Worm (Caenorhabditis elegans) whole organism, L4/young adult: ENCODE results near the gene K03H1.7.

Experiments
- W03F9.2 ChIP-seq: fragments of 150-350 bp; optimal IDR thresholded peaks from 2 replicates; lab custom pipeline; 2014; ENCODE audit warnings: missing biosample characterization, missing genetic modification characterization
- dao-5 ChIP-seq: sonication (generic microtip); optimal IDR thresholded peaks from 2 replicates; lab custom pipeline; 2016; ENCODE audit warnings: missing genotype, missing genetic modification characterization, moderate library complexity, missing compliant biosample characterization
- him-1 ChIP-seq: sonication (generic microtip); optimal IDR thresholded peaks from 2 replicates; lab custom pipeline; 2016; ENCODE audit warnings: missing genotype, missing genetic modification reagents, missing genetic modification characterization, missing compliant biosample characterization

K03H1.7 gene

DNA sequence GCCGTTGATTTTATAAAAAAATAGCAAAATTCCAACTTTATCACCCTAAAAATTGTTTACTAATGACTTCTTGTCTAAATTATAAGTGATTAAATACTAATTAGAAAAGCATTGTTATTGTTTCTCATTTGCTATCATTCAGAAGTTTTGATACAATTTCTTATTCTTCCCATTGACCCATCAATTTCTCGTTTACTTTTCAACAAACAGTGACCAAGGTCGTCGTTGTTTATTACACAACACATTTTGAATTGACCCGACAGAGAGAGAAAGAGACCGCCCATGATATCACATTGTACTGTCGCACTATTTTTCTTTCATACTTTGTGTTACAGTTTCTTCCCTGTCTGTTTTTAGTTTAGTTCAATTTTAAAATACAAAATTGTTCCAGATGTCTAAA lies 19.8 kb upstream of the K03H1.7 start, which contains the start of gene ttr-2:
Gene ttr-2, plus strand, starts transcription at position 392 of the 400 bp plus-strand sequence.
- TF ChIP-seq him-1 (tag; lab: Kevin White, UChicago) = no peak
- no peak for TF ChIP-seq W03F9.2 (tag; lab: Kevin White, UChicago)
- no peak for TF ChIP-seq dao-5 (tag; lab: Kevin White, UChicago)

DNA sequence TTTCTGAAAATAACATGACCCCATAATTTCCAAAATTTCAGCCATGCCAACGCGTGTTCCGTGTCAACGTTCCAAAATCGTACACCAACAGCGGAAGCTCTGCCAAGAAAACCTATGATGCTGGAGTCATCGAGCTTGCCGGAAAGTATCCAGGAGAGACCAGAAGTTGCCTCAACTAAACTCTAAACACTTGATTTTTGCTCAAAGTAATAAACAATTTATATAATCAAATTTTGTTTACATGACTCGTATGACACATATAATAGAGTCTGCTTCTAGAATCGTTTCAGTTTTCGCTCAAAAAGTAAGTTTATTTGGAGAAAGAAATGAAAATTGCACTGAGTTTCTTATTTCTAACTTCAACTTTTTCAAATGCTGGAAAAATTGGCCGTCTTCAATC lies 18.4 kb upstream of the K03H1.7 start, which contains the start of gene ttr-1:
Gene ttr-1, plus strand, starts transcription at position 301 of the 400 bp plus-strand sequence.
- TF ChIP-seq W03F9.2 (tag; lab: Kevin White, UChicago) (no peak), him-1 (tag; lab: Kevin White, UChicago) (no peak), dao-5 (tag; lab: Kevin White, UChicago) (no peak)

DNA sequence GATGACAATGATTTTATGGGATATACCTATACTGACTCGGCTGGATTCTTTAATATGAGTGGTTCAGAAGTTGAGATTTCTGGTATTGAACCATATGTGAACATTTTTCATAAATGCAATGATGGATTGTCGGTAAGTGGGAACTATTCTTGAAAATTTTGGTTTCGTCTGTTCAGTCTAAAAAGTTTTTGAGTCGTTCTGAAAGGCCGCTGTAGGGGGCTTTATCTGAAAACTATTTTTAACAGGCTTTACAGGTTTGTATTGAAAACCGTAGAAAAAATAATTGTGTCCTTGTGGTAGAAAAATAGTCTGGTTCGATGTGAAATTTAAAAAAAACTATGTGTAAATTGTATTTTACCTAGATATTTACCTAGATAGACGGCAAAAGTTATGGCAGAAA lies 17.7 kb upstream of the K03H1.7 start:
- no peak for TF ChIP-seq dao-5 (tag; lab: Kevin White, UChicago)
- no peak for TF ChIP-seq him-1 (tag; lab: Kevin White, UChicago)
- no peak for TF ChIP-seq W03F9.2 (tag; lab: Kevin White, UChicago)

DNA sequence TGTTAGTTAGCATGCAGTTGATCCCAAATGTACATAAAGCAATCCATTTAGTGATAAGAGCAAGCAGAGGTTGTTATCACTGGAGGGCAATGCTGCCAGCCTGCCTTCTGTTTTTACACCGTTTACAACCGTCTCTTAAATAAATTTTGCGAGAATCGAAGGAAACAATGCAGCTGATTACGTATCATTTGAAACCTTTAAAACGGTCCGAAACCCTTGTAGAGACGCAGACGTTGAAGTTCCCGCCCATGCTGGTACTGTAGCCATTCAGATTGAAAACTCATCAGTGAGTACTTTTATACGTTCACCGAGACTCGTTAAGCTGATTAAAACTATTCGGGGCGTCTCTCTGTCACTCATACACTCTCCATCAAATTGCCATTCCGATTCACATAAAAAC lies 16.8 kb upstream of the K03H1.7 start:
- TF ChIP-seq dao-5 (tag; lab: Kevin White, UChicago) = no peak
- no peak for TF ChIP-seq W03F9.2 (tag; lab: Kevin White, UChicago)
- no peak for TF ChIP-seq him-1 (tag; lab: Kevin White, UChicago)

DNA sequence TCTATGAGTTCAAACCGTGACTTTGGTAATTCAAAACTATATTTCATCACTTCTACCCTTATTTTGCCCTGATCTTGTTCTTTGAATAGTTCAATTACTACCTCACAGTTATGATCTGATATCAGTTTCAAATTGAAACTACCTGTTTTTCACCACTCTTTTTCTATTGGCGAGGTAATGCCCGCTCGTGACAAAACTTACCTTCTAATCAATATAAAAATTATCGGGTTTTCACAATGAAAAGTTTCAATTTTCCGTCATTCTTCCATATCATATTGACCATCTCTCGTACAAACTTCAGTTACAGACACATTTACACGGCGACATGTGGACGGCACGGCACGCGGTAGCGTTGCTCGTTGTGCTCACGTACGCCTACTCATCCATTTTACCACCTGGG lies 15.1 kb upstream of the K03H1.7 start, which contains the start of gene dec-7:
Gene dec-7, plus strand, starts transcription at position 308 of the 400 bp plus-strand sequence.
- TF ChIP-seq dao-5 (tag; lab: Kevin White, UChicago) (no peak), him-1 (tag; lab: Kevin White, UChicago) (no peak), W03F9.2 (tag; lab: Kevin White, UChicago) (no peak)

DNA sequence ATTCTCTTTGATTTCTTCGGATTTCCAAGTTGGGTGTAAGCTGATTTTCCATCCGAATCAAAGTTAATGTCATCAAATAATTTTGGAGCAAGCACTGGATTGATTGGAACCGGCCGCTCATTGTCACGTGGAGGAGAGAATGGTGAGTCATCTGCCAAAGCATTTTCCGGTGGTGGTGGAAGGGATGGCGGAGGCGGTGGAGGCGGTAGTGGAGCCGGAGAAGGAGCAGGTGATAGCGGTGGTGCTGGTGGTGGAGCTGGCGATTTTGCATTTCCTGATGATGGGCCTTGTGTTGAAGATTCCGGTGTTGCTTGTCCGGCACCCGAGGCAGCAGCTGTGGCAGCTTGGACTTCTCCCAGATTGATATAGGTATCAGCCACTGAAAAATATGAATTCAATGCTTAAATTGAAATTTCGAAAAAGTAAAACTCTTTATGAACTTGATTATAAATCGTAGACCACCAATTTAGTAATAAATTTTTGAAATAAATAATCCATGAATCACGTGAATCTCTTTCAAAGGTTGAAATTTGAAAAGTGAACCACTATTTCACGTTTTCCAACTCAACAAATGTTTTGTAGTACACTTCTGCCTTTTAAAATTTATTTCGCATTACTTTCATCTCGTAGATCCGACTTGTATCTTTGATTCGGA lies 6.1 kb upstream of the K03H1.7 start, which contains the start of the genes K03H1.9 and K03H1.12:
Gene K03H1.9, minus strand, starts transcription at position 471 of the 655 bp plus-strand sequence.
Gene K03H1.12, plus strand, starts transcription at position 605 of the 655 bp plus-strand sequence.
- TF ChIP-seq dao-5 (tag; lab: Kevin White, UChicago) (no peak), him-1 (tag; lab: Kevin White, UChicago) (no peak), W03F9.2 (tag; lab: Kevin White, UChicago) (no peak)

DNA sequence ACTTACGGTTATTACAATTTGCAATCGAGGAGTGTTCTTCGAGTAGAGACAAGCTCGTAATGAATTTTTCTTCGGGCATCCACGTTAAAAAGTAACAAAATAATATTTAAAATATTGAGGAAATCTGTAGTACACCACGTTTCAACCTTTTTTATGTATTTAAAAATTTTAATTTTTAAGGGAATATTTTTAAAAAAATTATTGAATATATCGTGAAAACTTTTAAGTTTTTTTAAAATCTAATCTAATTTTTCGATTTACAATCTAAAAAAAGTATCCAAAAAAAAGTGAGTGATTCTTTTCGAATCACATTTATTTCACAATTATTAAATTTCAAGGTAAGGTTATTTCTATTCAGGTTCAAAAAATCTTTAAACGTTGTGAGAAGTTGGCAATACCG lies 2.5 kb upstream of the K03H1.7 start, which contains the start of gene gln-2:
Gene gln-2, minus strand, starts transcription at position 101 of the 400 bp plus-strand sequence.
- no peak for TF ChIP-seq dao-5 (tag; lab: Kevin White, UChicago)
- TF ChIP-seq W03F9.2 (tag; lab: Kevin White, UChicago) = no peak
- no peak for TF ChIP-seq him-1 (tag; lab: Kevin White, UChicago)

DNA sequence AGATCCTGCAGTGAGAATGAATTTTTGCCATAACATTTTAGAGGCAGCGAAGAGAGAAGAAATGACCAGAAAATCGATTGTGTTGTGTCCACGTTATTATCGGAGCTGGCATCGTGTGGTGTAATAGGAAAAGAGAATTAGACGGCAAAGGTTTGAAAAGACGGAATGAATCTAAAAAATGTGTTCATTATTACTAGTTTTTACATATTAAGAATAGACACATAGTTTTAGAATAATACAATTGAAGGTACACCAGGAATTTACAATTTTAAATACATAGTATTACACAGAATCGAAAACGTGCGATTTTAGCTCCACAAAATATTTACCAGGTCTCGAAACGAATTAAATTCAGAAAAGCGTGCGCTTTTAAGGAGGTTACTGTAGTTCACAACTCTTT lies 3.0 kb downstream of the K03H1.7 start, which contains the start of gene K03H1.13:
Gene K03H1.13, minus strand, starts transcription at position 101 of the 400 bp plus-strand sequence.
- TF ChIP-seq W03F9.2 (tag; lab: Kevin White, UChicago) (no peak), him-1 (tag; lab: Kevin White, UChicago) (no peak), dao-5 (tag; lab: Kevin White, UChicago) (no peak)

DNA sequence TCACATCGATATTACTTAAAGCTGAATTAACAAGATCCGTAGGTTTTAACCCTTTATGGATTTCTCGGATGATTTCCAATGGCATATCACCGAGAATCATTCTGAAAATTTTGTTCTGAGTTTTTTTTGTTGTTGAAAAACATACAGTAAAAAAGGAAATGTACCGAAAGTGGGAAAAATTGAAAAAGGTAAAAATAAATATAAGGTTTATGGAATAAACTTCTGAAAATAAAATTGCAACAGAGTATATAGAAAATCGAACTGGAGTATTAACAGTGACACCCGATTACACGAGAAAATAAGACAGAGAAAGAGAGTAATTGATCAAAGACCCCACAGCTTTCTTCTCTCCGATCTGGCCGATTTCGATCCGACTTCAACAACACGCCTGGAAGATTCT lies 4.7 kb downstream of the K03H1.7 start, which contains the start of gene K03H1.11:
Gene K03H1.11, minus strand, starts transcription at position 101 of the 400 bp plus-strand sequence.
- TF ChIP-seq him-1 (tag; lab: Kevin White, UChicago) (no peak), W03F9.2 (tag; lab: Kevin White, UChicago) (no peak), dao-5 (tag; lab: Kevin White, UChicago) (no peak)

DNA sequence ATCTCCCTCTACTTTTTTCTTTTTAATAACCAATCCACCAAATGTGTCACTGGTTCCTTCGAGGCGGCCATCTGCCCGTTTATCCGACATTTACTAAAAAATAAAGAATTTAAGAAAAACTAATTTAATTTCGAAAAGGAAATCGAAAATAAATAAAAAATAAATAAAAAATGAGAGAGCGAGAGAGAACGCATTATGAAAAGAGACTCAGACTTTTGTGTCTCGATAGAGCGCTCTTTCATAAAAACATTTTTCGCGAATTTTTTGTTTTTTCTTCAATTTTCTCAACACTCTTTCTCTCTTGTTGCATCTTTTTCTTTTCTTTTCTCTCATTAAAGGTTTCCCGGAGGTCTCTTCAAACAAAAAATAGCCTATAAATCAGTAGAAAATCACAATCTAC lies 8.9 kb downstream of the K03H1.7 start, which contains the start of gene mog-1:
Gene mog-1, minus strand, starts transcription at position 93 of the 400 bp plus-strand sequence.
- TF ChIP-seq W03F9.2 (tag; lab: Kevin White, UChicago) (peak; percentile 24), him-1 (tag; lab: Kevin White, UChicago) (no peak)

DNA sequence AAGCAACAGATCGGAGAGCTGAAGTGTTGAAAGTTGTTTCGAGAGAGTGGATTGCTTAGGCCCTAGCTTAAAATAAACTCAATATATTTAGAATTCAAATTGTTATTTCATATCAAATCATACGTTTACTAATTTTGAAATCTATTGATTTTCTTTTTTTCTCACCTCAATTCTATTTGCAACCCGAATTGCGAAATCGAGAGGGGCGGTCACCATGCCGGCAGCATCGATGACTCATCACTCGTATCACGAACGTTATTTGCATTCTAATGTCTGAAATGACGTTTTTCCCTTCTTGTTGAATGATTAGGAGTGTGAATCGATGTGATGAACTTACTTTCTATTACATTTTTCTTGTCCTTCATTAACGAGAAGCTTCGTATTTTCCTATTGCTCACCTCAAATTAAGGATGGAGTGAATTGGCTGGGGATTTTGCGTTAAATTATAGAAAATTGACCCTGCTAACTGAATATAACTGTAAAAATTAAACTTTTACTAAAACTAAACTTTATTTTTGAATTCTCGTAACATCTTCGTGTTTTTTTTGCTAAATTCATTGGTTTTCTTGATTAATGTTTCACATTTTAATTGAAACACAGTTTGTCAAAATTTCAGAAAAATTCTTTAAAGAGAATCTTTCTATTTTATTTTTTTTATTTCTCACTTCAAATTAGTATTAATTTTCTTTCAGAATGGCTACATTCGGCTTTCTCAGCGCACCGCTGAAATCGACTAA lies 9.6 kb downstream of the K03H1.7 start, which contains the start of gene alx-1:
Gene alx-1, plus strand, starts transcription at position 687 of the 737 bp plus-strand sequence.
- TF ChIP-seq him-1 (tag; lab: Kevin White, UChicago) (no peak), W03F9.2 (tag; lab: Kevin White, UChicago) (peak; percentile 19), dao-5 (tag; lab: Kevin White, UChicago) (no peak)

DNA sequence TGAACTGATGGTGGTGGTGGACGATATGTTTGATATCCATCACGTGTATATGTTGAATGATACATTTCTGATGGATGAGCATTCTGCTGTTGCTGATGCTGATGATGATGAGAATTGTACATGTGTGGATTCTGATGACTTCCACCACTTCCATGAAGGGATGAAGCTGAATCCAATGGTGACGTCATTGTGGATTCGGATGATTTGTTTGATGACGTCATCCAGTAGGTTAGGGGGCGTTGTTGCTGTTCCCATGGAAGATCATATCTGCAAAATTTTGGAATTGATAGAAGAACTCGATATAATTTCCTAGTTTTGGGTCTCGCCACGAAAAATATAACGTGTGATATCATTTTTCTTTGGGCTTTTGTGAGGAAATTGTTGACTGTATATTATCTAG lies 16.2 kb downstream of the K03H1.7 start:
- TF ChIP-seq him-1 (tag; lab: Kevin White, UChicago) = no peak
- no peak for TF ChIP-seq dao-5 (tag; lab: Kevin White, UChicago)

DNA sequence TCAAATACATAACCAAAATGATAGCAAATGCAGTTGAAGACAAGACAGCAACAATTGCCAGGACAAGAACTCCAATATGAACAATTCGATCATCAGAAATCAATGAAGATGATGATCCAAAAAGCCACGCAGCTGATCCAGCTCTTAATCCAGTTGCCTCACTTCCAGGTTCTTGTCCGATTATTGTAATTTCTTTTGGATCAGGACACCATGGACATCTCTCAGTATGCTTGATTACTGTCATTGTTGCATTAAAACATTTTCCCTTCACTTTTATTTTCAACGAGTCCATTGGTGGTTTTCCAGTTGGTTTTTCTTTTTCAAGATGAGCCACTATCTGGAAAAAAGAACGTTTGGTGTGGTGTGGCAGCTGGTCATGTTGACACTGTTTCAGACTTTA lies 17.2 kb downstream of the K03H1.7 start:
- TF ChIP-seq dao-5 (tag; lab: Kevin White, UChicago) = no peak
- no peak for TF ChIP-seq him-1 (tag; lab: Kevin White, UChicago)
- TF ChIP-seq W03F9.2 (tag; lab: Kevin White, UChicago) = no peak
